Worm (Caenorhabditis elegans) whole organism, L4 larva: ENCODE data around the gene C13A2.12.

Source experiments
- ama-1 ChIP-seq: fragments of 150-350 bp; optimal IDR thresholded peaks from 2 replicates; lab custom pipeline; 2014; ENCODE audit warnings: inconsistent platforms, mixed read lengths
- duxl-1 ChIP-seq: sonication (generic microtip); optimal IDR thresholded peaks from 2 replicates; lab custom pipeline; 2016; ENCODE audit warnings: mild to moderate bottlenecking, missing genetic modification characterization, moderate library complexity, missing compliant biosample characterization; ENCODE audit not compliant: poor library complexity
- lin-39 ChIP-seq: fragments of 150-350 bp; optimal IDR thresholded peaks from 2 replicates; lab custom pipeline; 2014; ENCODE audit warnings: missing biosample characterization, missing genetic modification reagents, missing genetic modification characterization
- snpc-4 ChIP-seq: fragments of 150-350 bp; optimal IDR thresholded peaks from 2 replicates; lab custom pipeline; 2014; ENCODE audit warnings: missing biosample characterization, missing genetic modification characterization

DNA sequence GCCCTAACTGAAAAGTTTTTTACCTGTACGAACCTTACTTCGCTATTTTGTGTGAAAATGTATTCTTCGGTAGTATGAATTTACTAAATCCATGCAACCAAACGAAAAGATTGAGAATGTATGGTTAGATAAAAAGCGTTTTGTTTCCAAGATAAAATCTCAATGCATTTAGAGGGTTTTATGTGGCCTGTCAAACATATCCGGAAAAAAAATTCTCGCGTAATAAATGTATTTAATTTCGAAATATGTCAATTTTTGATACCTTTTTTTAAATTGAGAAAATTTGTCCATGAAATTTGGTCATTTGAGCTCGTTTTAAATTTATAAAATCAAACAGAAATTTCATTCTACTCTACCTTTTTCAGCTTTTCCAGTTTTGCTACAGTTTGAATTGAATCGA, 36.2 kb downstream of the C13A2.12 start, which contains the start of gene F07G11.4:
- TF ChIP-seq lin-39 (no peak), duxl-1 (tag; lab: Kevin White, UChicago) (no peak), snpc-4 (tag; lab: Kevin White, UChicago) (no peak), ama-1 (no peak)
